Worm (Caenorhabditis elegans): ENCODE measurements around the gene C06C3.3.

C06C3.3 gene

DNA sequence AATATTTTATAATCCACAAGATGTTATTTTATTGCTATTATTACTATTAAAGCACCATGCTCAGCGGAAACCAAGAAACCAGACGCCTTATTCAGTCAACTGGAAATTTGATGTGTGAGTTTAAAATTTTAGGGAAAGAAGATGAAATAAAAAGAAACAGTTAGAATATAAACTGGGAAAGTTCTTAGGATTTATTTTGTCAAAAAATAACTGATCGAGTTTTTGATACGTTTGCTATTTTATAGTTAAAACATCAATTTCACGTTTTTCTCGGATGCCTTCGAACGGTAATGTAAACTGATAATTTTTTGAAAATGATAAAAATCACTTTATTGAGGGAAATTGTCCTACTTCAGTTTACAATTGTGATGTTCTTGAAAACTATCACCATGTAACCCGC lies at the start of gene C06C3.3:
C06C3.3 (minus strand) TSS at position 101 of the 400 bp plus-strand sequence.
- TF ChIP-seq hlh-30 (tag; optimal IDR thresholded peaks at IDR 0.05; ENCODE audit: insufficient read depth) (no peak), madf-2 (tag; optimal IDR thresholded peaks at IDR 0.05) (no peak), sox-4 (tag; optimal IDR thresholded peaks at IDR 0.05) (no peak), ama-1 (optimal IDR thresholded peaks at IDR 0.05) (no peak), dmd-4 (tag; optimal IDR thresholded peaks at IDR 0.05; ENCODE audit: borderline replicate concordance) (no peak)

DNA sequence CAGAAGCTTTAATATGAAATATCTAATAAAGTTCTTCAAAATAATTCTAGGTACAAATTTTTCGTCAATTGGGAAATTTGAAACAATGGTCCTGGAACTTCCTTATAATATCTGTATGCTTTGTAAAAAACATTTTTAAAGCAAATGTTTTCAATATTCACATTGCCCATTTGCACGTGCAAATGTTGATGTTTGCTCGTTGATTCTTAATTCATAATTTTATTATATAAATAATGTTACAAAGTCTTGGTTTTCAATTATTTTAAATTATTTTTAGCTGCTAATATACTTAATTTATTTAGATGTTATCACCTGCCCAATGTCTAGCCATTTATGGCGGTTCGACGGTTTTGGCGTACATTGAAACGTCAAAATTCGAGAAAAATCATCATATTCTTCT lies 49.7 kb upstream of the C06C3.3 start, which contains the start of gene M176.11:
M176.11 (plus strand) TSS at position 301 of the 400 bp plus-strand sequence.
- TF ChIP-seq fax-1 (tag; optimal IDR thresholded peaks at IDR 0.05) (no peak), fkh-6 (tag; optimal IDR thresholded peaks at IDR 0.05) (no peak), ceh-6 (GFP tag; optimal IDR thresholded peaks at IDR 0.05) (no peak), pqm-1 (tag; optimal IDR thresholded peaks at IDR 0.05) (no peak), hlh-8 (tag; optimal IDR thresholded peaks at IDR 0.05) (no peak), pag-3 (tag; optimal IDR thresholded peaks at IDR 0.05; ENCODE audit: borderline replicate concordance) (no peak), tbx-2 (tag; optimal IDR thresholded peaks at IDR 0.05) (no peak)

ce11 chrII:9418843-9419532 lies 46.7 kb upstream of the C06C3.3 start:
- TF ChIP-seq hlh-13 (GFP tag; optimal IDR thresholded peaks at IDR 0.05), result no peak
- no peak for TF ChIP-seq ceh-22 (tag; optimal IDR thresholded peaks at IDR 0.05)
- no peak for TF ChIP-seq sdc-2 (tag; optimal IDR thresholded peaks at IDR 0.05)
- no peak for TF ChIP-seq ahr-1 (tag; optimal IDR thresholded peaks at IDR 0.05)
- TF ChIP-seq ceh-9 (tag; optimal IDR thresholded peaks at IDR 0.05), result no peak
- TF ChIP-seq pha-2 (tag; optimal IDR thresholded peaks at IDR 0.05), result no peak
- TF ChIP-seq ceh-14 (tag; optimal IDR thresholded peaks at IDR 0.05), result no peak
- no peak for TF ChIP-seq zip-5 (tag; optimal IDR thresholded peaks at IDR 0.05)
- TF ChIP-seq ref-2 (tag; optimal IDR thresholded peaks at IDR 0.05), result no peak
- TF ChIP-seq fkh-10 (GFP tag; optimal IDR thresholded peaks at IDR 0.05), result no peak
- no peak for TF ChIP-seq nhr-11 (tag; optimal IDR thresholded peaks at IDR 0.05)
- TF ChIP-seq elt-4 (tag; optimal IDR thresholded peaks at IDR 0.05), result no peak
- no peak for TF ChIP-seq Y22D7AL.16 (tag; optimal IDR thresholded peaks at IDR 0.05)
- no peak for TF ChIP-seq K02D7.2 (tag; optimal IDR thresholded peaks at IDR 0.05)
- TF ChIP-seq elt-2 (tag; optimal IDR thresholded peaks at IDR 0.05), result no peak
- TF ChIP-seq syd-9 (tag; optimal IDR thresholded peaks at IDR 0.05), result no peak
- no peak for TF ChIP-seq che-1 (tag; optimal IDR thresholded peaks at IDR 0.05)
- no peak for TF ChIP-seq eyg-1 (tag; optimal IDR thresholded peaks at IDR 0.05)
- TF ChIP-seq ets-4 (tag; optimal IDR thresholded peaks at IDR 0.05), result no peak
- TF ChIP-seq unc-3 (GFP tag; conservative IDR thresholded peaks at IDR 0.05), result no peak
- TF ChIP-seq unc-3 (tag; optimal IDR thresholded peaks at IDR 0.05), result no peak

DNA sequence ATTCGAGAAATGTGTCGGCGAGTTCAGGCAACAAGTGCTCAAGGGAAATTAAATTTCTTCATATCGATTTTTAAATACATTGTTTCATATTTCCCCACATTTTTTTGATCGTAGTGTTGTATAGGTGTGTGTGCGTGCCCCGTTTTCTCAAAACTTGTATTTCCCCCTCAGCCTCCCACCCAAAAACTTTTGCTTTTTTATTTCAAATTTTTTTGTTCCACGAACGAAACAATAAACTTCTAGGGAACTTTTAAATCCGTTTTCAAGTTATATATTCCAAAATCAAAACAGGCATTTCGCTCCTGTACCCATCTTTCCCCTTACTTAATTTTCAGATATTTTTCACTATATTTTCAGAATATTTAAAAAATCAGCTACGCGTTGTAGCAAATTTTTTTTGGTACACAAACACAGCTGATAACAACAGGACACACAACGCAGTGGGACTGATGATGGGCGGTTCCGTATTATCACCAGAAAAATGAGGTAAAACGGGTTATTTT lies 45.8 kb upstream of the C06C3.3 start, which contains the start of the genes M176.4 and M176.16:
M176.4 (plus strand) TSS at position 301 of the 503 bp plus-strand sequence.
M176.16 (plus strand) TSS at position 453 of the 503 bp plus-strand sequence.
- peak; percentile 22 for TF ChIP-seq elt-2 (tag; optimal IDR thresholded peaks at IDR 0.05)
- no peak for TF ChIP-seq ceh-6 (GFP tag; optimal IDR thresholded peaks at IDR 0.05)

DNA sequence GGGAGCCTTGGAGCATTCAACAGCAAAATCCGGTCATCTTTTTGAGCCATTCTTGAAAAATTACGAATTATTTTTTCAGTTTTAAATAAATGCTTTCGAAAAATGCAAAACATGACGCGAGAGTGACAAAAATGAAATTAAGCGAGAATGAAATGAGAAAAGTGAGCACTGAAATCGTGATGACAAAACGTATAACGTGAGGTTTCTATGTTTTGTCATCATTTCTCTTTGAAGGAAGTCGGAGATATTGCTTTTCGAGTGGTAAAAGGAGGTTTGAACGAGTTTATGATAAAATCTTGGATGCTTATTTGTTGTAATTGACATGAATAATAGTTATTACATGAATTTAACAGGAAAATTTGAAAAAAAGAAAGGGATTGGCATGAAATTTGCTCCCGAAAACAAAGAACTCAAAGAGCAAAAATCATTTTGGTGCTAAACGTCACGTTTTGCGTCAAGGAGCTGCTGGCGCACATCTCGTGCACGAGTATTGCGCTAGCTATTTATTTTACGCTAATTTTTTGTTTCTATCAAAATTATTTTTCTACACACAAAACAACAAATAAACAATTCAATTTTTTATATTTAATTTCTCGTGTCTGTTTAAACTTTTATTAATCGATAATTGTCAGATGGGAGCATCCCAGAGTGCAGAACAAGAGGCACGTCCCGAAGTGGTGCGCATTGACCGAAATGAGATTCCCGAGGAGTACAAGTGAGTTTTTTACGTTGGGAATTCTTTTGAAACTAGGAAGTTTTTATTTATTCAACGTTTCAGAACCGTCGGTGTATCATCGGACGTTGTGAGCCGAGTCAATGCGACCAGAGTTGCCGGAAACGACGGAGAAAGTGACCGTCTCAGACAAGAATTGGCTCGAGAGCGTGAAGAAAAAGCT lies 44.3 kb upstream of the C06C3.3 start, which contains the start of the genes gss-1 and chch-3:
gss-1 (minus strand) TSS at position 51 of the 896 bp plus-strand sequence.
chch-3 (plus strand) TSS at position 633 of the 896 bp plus-strand sequence.
- TF ChIP-seq nfya-1 (tag; optimal IDR thresholded peaks at IDR 0.05) (peak; percentile 45), tbx-7 (tag; optimal IDR thresholded peaks at IDR 0.05) (no peak), ref-2 (tag; optimal IDR thresholded peaks at IDR 0.05) (no peak), sox-2 (GFP tag; IDR thresholded peaks at IDR 0.05) (no peak), syd-9 (tag; optimal IDR thresholded peaks at IDR 0.05) (no peak), ceh-2 (tag; optimal IDR thresholded peaks at IDR 0.05) (peak; percentile 16), odd-2 (tag; optimal IDR thresholded peaks at IDR 0.05) (no peak), madf-2 (tag; optimal IDR thresholded peaks at IDR 0.05) (no peak), ceh-31 (tag; optimal IDR thresholded peaks at IDR 0.05) (peak; percentile 12), tbx-2 (tag; optimal IDR thresholded peaks at IDR 0.05) (peak; percentile 3), ceh-14 (tag; optimal IDR thresholded peaks at IDR 0.05) (peak; percentile 33), ceh-18 (tag; optimal IDR thresholded peaks at IDR 0.05) (no peak), elt-2 (tag; optimal IDR thresholded peaks at IDR 0.05) (peak; percentile 25), unc-42 (tag; optimal IDR thresholded peaks at IDR 0.05) (peak; percentile 36), unc-3 (GFP tag; conservative IDR thresholded peaks at IDR 0.05) (0 out of 2 replicates have a peak, but pooled peaks have one; percentile 14), unc-3 (tag; optimal IDR thresholded peaks at IDR 0.05) (no peak), pag-3 (tag; optimal IDR thresholded peaks at IDR 0.05; ENCODE audit: borderline replicate concordance) (no peak), T23F11.4 (GFP tag; optimal IDR thresholded peaks at IDR 0.05) (no peak), ceh-9 (tag; optimal IDR thresholded peaks at IDR 0.05) (no peak)
